Worm (Caenorhabditis elegans): ENCODE data around the gene ckk-1.

Gene ckk-1

ce11 chrIII:5688246-5688645 lies 53.0 kb downstream of the ckk-1 start (continued):
- TF ChIP-seq cebp-1 (GFP tag; IDR thresholded peaks at IDR 0.05) (no peak), cebp-1 (tag; optimal IDR thresholded peaks at IDR 0.05) (peak; percentile 67), rcor-1 (GFP tag; IDR thresholded peaks at IDR 0.05) (no peak), pbrm-1 (GFP tag; IDR thresholded peaks at IDR 0.05) (no peak), F37B4.10 (GFP tag; IDR thresholded peaks at IDR 0.05) (no peak), hlh-26 (GFP tag; conservative IDR thresholded peaks at IDR 0.05) (no peak), K11D2.4 (GFP tag; IDR thresholded peaks at IDR 0.05) (no peak), Y67H2A.10 (GFP tag; conservative IDR thresholded peaks at IDR 0.05) (no peak), F23B12.7 (tag; optimal IDR thresholded peaks at IDR 0.05; ENCODE audit: insufficient read depth) (no peak), zfh-2 (GFP tag; conservative IDR thresholded peaks at IDR 0.05) (no peak), repo-1 (tag; optimal IDR thresholded peaks at IDR 0.05) (no peak), hsf-1 (GFP tag; IDR thresholded peaks at IDR 0.05) (no peak), F57A8.1 (GFP tag; optimal IDR thresholded peaks at IDR 0.05) (no peak), lsl-1 (GFP tag; optimal IDR thresholded peaks at IDR 0.05) (no peak), T26A5.8 (tag; optimal IDR thresholded peaks at IDR 0.05) (no peak), sptf-2 (GFP tag; optimal IDR thresholded peaks at IDR 0.05) (no peak), egl-44 (GFP tag; IDR thresholded peaks at IDR 0.05) (no peak), let-526 (GFP tag; IDR thresholded peaks at IDR 0.05) (no peak), nhr-27 (tag; optimal IDR thresholded peaks at IDR 0.05) (no peak), nhr-120 (GFP tag; IDR thresholded peaks at IDR 0.05) (no peak), akir-1 (GFP tag; optimal IDR thresholded peaks at IDR 0.05) (no peak), dpl-1 (GFP tag; optimal IDR thresholded peaks at IDR 0.05) (no peak), ceh-27 (GFP tag; optimal IDR thresholded peaks at IDR 0.05) (no peak), hmg-1.2 (GFP tag; IDR thresholded peaks at IDR 0.05) (peak; percentile 44; the same call in 1 of the 2 replicates), ztf-3 (GFP tag; optimal IDR thresholded peaks at IDR 0.05) (no peak), lag-1 (GFP tag; IDR thresholded peaks at IDR 0.05) (no peak), nhr-80 (tag; optimal IDR thresholded peaks at IDR 0.05) (peak; percentile 40), dox-1 (GFP tag; IDR thresholded peaks at IDR 0.05) (no peak), attf-3 (GFP tag; conservative IDR thresholded peaks at IDR 0.05) (0 out of 2 replicates have a peak, but pooled peaks have one; percentile 13), bed-1 (GFP tag; IDR thresholded peaks at IDR 0.05) (no peak), F33H1.4 (GFP tag; IDR thresholded peaks at IDR 0.05) (no peak), fkh-3 (tag; optimal IDR thresholded peaks at IDR 0.05) (no peak), nhr-179 (tag; optimal IDR thresholded peaks at IDR 0.05) (no peak), Y56A3A.18 (GFP tag; IDR thresholded peaks at IDR 0.05) (no peak), lin-26 (GFP tag; IDR thresholded peaks at IDR 0.05) (no peak), nhr-90 (tag; optimal IDR thresholded peaks at IDR 0.05) (no peak)

DNA sequence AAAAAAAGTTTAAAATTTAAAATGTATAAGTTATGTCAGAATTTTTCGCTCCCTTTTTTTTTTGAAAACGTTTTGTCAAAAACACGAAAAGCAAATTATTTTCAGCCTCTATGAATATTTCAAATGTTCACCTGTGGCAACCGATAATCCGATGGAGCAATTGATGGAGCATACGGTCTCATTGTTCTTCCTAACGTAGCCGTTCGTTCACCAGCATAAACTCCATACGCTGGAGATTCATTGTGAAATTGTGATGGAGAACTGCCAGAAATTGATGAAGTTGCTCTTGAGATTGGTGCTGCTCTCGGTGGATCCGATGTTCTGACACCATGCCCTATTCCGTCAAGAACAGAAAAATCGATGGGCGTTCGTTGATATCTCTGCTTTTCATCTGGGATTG lies 56.5 kb downstream of the ckk-1 start:
- TF ChIP-seq nhr-90 (tag; optimal IDR thresholded peaks at IDR 0.05) (no peak), lsl-1 (GFP tag; optimal IDR thresholded peaks at IDR 0.05) (no peak), somi-1 (GFP tag; optimal IDR thresholded peaks at IDR 0.05) (no peak)

ce11 chrIII:5692690-5693089 lies 57.4 kb downstream of the ckk-1 start, which contains the start of the genes abi-1 and arle-14:
Gene abi-1, minus strand, starts transcription at chrIII:5692740.
Gene arle-14, plus strand, starts transcription at chrIII:5692906.
- TF ChIP-seq efl-1 (GFP tag; optimal IDR thresholded peaks at IDR 0.05) = peak; percentile 81
- no peak for TF ChIP-seq nhr-179 (tag; optimal IDR thresholded peaks at IDR 0.05)
- no peak for TF ChIP-seq zim-3 (tag; optimal IDR thresholded peaks at IDR 0.05)
- TF ChIP-seq B0336.3 (GFP tag; IDR thresholded peaks at IDR 0.05) = no peak
- peak; percentile 29 for TF ChIP-seq snpc-3.4 (tag; optimal IDR thresholded peaks at IDR 0.05)
- peak; percentile 7 for TF ChIP-seq lin-54 (GFP tag; optimal IDR thresholded peaks at IDR 0.05)
- TF ChIP-seq F57A8.1 (GFP tag; optimal IDR thresholded peaks at IDR 0.05) = no peak
- peak; percentile 33 for TF ChIP-seq lsl-1 (GFP tag; optimal IDR thresholded peaks at IDR 0.05)
- no peak for TF ChIP-seq F22D6.2 (tag; optimal IDR thresholded peaks at IDR 0.05)
- TF ChIP-seq C06A6.2 (GFP tag; conservative IDR thresholded peaks at IDR 0.05) = no peak
- 0 out of 2 replicates have a peak, but pooled peaks have one; percentile 16 for TF ChIP-seq ceh-91 (GFP tag; IDR thresholded peaks at IDR 0.05)
- TF ChIP-seq snpc-1.1 (tag; optimal IDR thresholded peaks at IDR 0.05; ENCODE audit: insufficient read depth) = peak; percentile 51
- no peak for TF ChIP-seq somi-1 (GFP tag; optimal IDR thresholded peaks at IDR 0.05)
- TF ChIP-seq dpl-1 (GFP tag; optimal IDR thresholded peaks at IDR 0.05) = peak; percentile 23
- TF ChIP-seq D2030.7 (GFP tag; IDR thresholded peaks at IDR 0.05) = peak; percentile 16; the same call in 1 of the 2 replicates
- no peak for TF ChIP-seq lir-1 (GFP tag; conservative IDR thresholded peaks at IDR 0.05)
